Worm (Caenorhabditis elegans): Measurements from ENCODE around the gene fbxa-104.

Gene fbxa-104

DNA sequence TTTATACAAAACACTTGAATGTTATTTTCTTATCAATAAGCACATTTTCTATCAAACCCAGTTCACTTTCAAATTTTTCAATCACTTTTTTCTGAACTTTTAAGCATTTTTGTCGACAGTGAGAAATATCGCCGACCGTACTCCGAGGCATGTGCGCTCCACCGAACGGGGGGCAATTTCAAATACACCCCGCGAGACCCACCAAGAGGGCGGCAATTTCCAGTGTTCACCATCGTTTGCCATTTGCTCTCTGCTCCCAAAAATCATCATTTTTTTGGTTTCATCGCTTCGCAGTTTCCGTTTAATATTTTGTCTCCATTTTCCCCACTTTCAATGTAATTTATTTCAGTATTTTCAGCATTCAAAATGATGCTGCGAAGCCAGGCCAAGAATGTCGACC, 28.1 kb downstream of the fbxa-104 start, which contains the start of gene cyb-3 (continued):
- TF ChIP-seq pha-4 (tag; optimal IDR thresholded peaks at IDR 0.05): no peak
- TF ChIP-seq fkh-3 (tag; optimal IDR thresholded peaks at IDR 0.05): no peak
- no peak for TF ChIP-seq hlh-12 (tag; optimal IDR thresholded peaks at IDR 0.05)
- no peak for TF ChIP-seq attf-5 (GFP tag; optimal IDR thresholded peaks at IDR 0.05)
- TF ChIP-seq B0035.1 (tag; optimal IDR thresholded peaks at IDR 0.05): no peak
- peak; percentile 75 for TF ChIP-seq lin-54 (GFP tag; optimal IDR thresholded peaks at IDR 0.05)
- TF ChIP-seq B0019.2 (GFP tag; conservative IDR thresholded peaks at IDR 0.05): peak; percentile 80
- TF ChIP-seq lin-40 (tag; optimal IDR thresholded peaks at IDR 0.05): no peak
- TF ChIP-seq zim-3 (tag; optimal IDR thresholded peaks at IDR 0.05): no peak
- TF ChIP-seq nhr-27 (tag; optimal IDR thresholded peaks at IDR 0.05): no peak
- no peak for TF ChIP-seq nfya-2 (GFP tag; IDR thresholded peaks at IDR 0.05)
- TF ChIP-seq egrh-3 (GFP tag; IDR thresholded peaks at IDR 0.05): no peak
- TF ChIP-seq lin-35 (GFP tag; optimal IDR thresholded peaks at IDR 0.05): peak in 1 of 3 experiments; percentile 69
- TF ChIP-seq nhr-179 (tag; optimal IDR thresholded peaks at IDR 0.05): no peak
- TF ChIP-seq akir-1 (GFP tag; optimal IDR thresholded peaks at IDR 0.05): no peak
- no peak for TF ChIP-seq mel-28 (tag; optimal IDR thresholded peaks at IDR 0.05; ENCODE audit: borderline replicate concordance)
- TF ChIP-seq repo-1 (tag; optimal IDR thresholded peaks at IDR 0.05): no peak
- TF ChIP-seq sdz-38 (tag; optimal IDR thresholded peaks at IDR 0.05): no peak
- no peak for TF ChIP-seq ceh-100 (GFP tag; IDR thresholded peaks at IDR 0.05)
- peak; percentile 7 for TF ChIP-seq athp-1 (tag; optimal IDR thresholded peaks at IDR 0.05)
- TF ChIP-seq snpc-1.1 (tag; optimal IDR thresholded peaks at IDR 0.05; ENCODE audit: insufficient read depth): no peak
- no peak for TF ChIP-seq nfya-1 (tag; optimal IDR thresholded peaks at IDR 0.05; ENCODE audit: borderline replicate concordance, insufficient read depth)
- no peak for TF ChIP-seq attf-6 (GFP tag; IDR thresholded peaks at IDR 0.05)
- TF ChIP-seq chd-7 (tag; optimal IDR thresholded peaks at IDR 0.05): no peak
- no peak for TF ChIP-seq lin-26 (GFP tag; IDR thresholded peaks at IDR 0.05)
- TF ChIP-seq mes-4 (tag; optimal IDR thresholded peaks at IDR 0.05): no peak
- TF ChIP-seq tbx-9 (tag; optimal IDR thresholded peaks at IDR 0.05; ENCODE audit: borderline replicate concordance): no peak
- no peak for TF ChIP-seq C06A6.2 (GFP tag; conservative IDR thresholded peaks at IDR 0.05)
- TF ChIP-seq cebp-1 (GFP tag; IDR thresholded peaks at IDR 0.05): no peak
- no peak for TF ChIP-seq cebp-1 (tag; optimal IDR thresholded peaks at IDR 0.05)
- no peak for TF ChIP-seq Y79H2A.3 (GFP tag; conservative IDR thresholded peaks at IDR 0.05)
- no peak for TF ChIP-seq F52B5.7 (tag; optimal IDR thresholded peaks at IDR 0.05)
- TF ChIP-seq ekl-4 (GFP tag; IDR thresholded peaks at IDR 0.05): no peak
- no peak for TF ChIP-seq F55B11.4 (tag; optimal IDR thresholded peaks at IDR 0.05; ENCODE audit: borderline replicate concordance, insufficient read depth)
- no peak for TF ChIP-seq cebp-2 (GFP tag; IDR thresholded peaks at IDR 0.05)

DNA sequence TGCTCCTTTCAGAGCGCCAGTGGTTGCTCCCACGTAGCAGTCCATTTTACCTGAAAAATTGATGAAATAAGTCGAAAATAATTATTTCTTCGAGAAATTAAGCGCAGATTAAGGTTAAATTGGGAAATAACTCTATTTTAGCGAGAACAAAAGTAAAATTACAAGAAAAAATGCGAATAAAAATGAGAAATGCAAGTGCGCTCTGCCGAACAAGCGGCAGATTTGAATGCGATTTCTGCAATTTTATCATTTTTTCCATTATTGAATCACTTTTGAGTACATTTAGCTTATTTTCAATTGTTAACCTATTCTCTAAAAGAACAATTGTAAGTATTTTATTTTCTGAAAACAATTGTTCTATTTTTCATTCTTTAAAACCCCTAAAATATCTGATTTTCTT, 28.6 kb downstream of the fbxa-104 start, which contains the start of gene T06E6.1:
T06E6.1 (minus strand) TSS at position 56 of the 400 bp plus-strand sequence.
- TF ChIP-seq lin-54 (GFP tag; optimal IDR thresholded peaks at IDR 0.05) (peak; percentile 10), K12H6.12 (tag; optimal IDR thresholded peaks at IDR 0.05) (no peak)

DNA sequence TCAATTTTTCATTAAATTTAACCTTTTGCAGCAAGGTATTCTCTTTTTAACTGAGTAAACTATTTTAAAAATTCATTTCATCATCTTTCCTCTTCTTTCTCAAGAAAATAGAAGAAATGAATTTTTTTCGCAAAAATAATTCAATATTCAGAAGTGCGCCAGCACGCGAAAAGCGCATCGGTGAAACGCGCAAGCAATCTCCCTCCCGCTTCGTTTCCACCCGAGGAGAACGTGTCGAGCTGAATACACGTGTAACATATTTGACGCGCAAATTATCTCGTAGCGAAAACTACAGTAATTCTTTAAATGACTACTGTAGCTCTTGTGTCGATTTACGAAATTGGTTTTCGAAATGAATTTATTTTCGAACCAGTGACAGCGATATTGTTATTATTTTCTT, 31.4 kb downstream of the fbxa-104 start:
- peak; percentile 73 for TF ChIP-seq ztf-18 (tag; optimal IDR thresholded peaks at IDR 0.05)
- TF ChIP-seq mcd-1 (GFP tag; IDR thresholded peaks at IDR 0.05): peak; percentile 45; the same call in 1 of the 2 replicates
- 0 out of 2 replicates have a peak, but pooled peaks have one; percentile 12 for TF ChIP-seq hmg-1.2 (GFP tag; IDR thresholded peaks at IDR 0.05)
- no peak for TF ChIP-seq hmg-20 (GFP tag; IDR thresholded peaks at IDR 0.05)
- no peak for TF ChIP-seq hsf-1 (GFP tag; IDR thresholded peaks at IDR 0.05)
- TF ChIP-seq ztf-22 (GFP tag; optimal IDR thresholded peaks at IDR 0.05): no peak
- peak; percentile 62 for TF ChIP-seq lsl-1 (GFP tag; optimal IDR thresholded peaks at IDR 0.05)
- no peak for TF ChIP-seq Y95B8A.8 (GFP tag; IDR thresholded peaks at IDR 0.05)
- TF ChIP-seq lin-26 (GFP tag; IDR thresholded peaks at IDR 0.05): no peak
- TF ChIP-seq F33H1.4 (GFP tag; IDR thresholded peaks at IDR 0.05): no peak; the same call in 1 of the 2 replicates
- TF ChIP-seq madf-6 (GFP tag; IDR thresholded peaks at IDR 0.05): peak; percentile 11; the same call in 1 of the 2 replicates

Measured in whole organism, young adult.